Fruit fly (Drosophila melanogaster) whole organism, embryonic: ENCODE results near the gene CG6163.

Experiments
- Bteb2 ChIP-seq: fragments of 200-800 bp; sonication (Bioruptor generic); optimal IDR thresholded peaks from 2 replicates; lab custom pipeline; 2016; ENCODE audit warnings: missing biosample characterization, missing genetic modification characterization
- CG10654 ChIP-seq: fragments of 200-800 bp; sonication (Bioruptor generic); optimal IDR thresholded peaks from 2 replicates; lab custom pipeline; 2016; ENCODE audit warnings: missing biosample characterization, missing genetic modification characterization
- CG11504 ChIP-seq: fragments of 200-800 bp; sonication (Bioruptor generic); optimal IDR thresholded peaks from 3 replicates; lab custom pipeline; 2019; ENCODE audit warnings: missing biosample characterization, mild to moderate bottlenecking, missing genetic modification characterization, moderate library complexity
- CG1603 ChIP-seq: fragments of 200-800 bp; sonication (Bioruptor generic); optimal IDR thresholded peaks from 2 replicates; lab custom pipeline; 2019; ENCODE audit warnings: missing biosample characterization, mild to moderate bottlenecking, missing genetic modification characterization, moderate library complexity
- CG17186 ChIP-seq: fragments of 200-800 bp; sonication (Bioruptor generic); optimal IDR thresholded peaks from 3 replicates; lab custom pipeline; 2017; ENCODE audit warnings: missing biosample characterization, missing genetic modification reagents, missing genetic modification characterization
- CG17328 ChIP-seq: fragments of 200-800 bp; sonication (Bioruptor generic); IDR thresholded peaks from 2 replicates; pipeline ENCODE4 v1.3.6; 2022; ENCODE audit warnings: missing biosample characterization, missing genetic modification characterization
- CG33213 ChIP-seq: fragments of 200-800 bp; sonication (Bioruptor generic); optimal IDR thresholded peaks from 3 replicates; lab custom pipeline; 2016; ENCODE audit warnings: missing biosample characterization, missing genetic modification characterization
- CG34422 ChIP-seq: fragments of 200-800 bp; sonication (Bioruptor generic); IDR thresholded peaks from 3 replicates; pipeline ENCODE4 v1.3.6; 2022; ENCODE audit warnings: missing biosample characterization, missing genetic modification characterization
- CG3726 ChIP-seq: fragments of 200-800 bp; sonication (Bioruptor generic); IDR thresholded peaks from 3 replicates; pipeline ENCODE4, ENCODE4 v1.3.6; 2022; ENCODE audit warnings: missing biosample characterization, missing genetic modification characterization
- CG3847 ChIP-seq: fragments of 200-800 bp; sonication (Bioruptor generic); IDR thresholded peaks from 2 replicates; pipeline ENCODE4 v1.3.6; 2022; ENCODE audit warnings: missing biosample characterization, missing genetic modification characterization
- CG4360 ChIP-seq: fragments of 200-800 bp; sonication (Bioruptor generic); IDR thresholded peaks from 2 replicates; pipeline ENCODE4 v1.3.6; 2022; ENCODE audit warnings: missing biosample characterization, missing genetic modification characterization
- CG4617 ChIP-seq: fragments of 200-800 bp; sonication (Bioruptor generic); optimal IDR thresholded peaks from 3 replicates; lab custom pipeline; 2016; ENCODE audit warnings: missing biosample characterization, missing genetic modification characterization, borderline replicate concordance
- CG4820 ChIP-seq: fragments of 200-800 bp; sonication (Bioruptor generic); optimal IDR thresholded peaks from 3 replicates; lab custom pipeline; 2016; ENCODE audit warnings: missing biosample characterization, missing genetic modification characterization
- CG5953 ChIP-seq: fragments of 200-800 bp; sonication (Bioruptor generic); IDR thresholded peaks from 2 replicates; pipeline ENCODE4 v1.3.6; 2022; ENCODE audit warnings: missing biosample characterization, missing genetic modification characterization
- CG7963 ChIP-seq: fragments of 200-800 bp; sonication (Bioruptor generic); IDR thresholded peaks from 3 replicates; pipeline ENCODE4 v1.3.6; 2022; ENCODE audit warnings: missing biosample characterization, missing genetic modification characterization; ENCODE audit not compliant: partially characterized antibody
- CG9876 ChIP-seq: fragments of 200-800 bp; sonication (Bioruptor generic); optimal IDR thresholded peaks from 2 replicates; lab custom pipeline; 2016; ENCODE audit warnings: missing biosample characterization, missing genetic modification characterization
- D19B ChIP-seq: fragments of 200-800 bp; sonication (Bioruptor generic); optimal IDR thresholded peaks from 2 replicates; lab custom pipeline; 2017; ENCODE audit warnings: missing biosample characterization, mild to moderate bottlenecking, missing genetic modification characterization
- ERR ChIP-seq: fragments of 200-800 bp; sonication (Bioruptor generic); optimal IDR thresholded peaks from 2 replicates; lab custom pipeline; 2016; ENCODE audit warnings: missing biosample characterization, missing genetic modification characterization
- Fer1 ChIP-seq: fragments of 200-800 bp; sonication (Bioruptor generic); optimal IDR thresholded peaks from 2 replicates; lab custom pipeline; 2017; ENCODE audit warnings: missing biosample characterization, mild to moderate bottlenecking, missing genetic modification characterization
- Fer3 ChIP-seq: fragments of 200-800 bp; sonication (Bioruptor generic); optimal IDR thresholded peaks from 2 replicates; lab custom pipeline; 2018; ENCODE audit warnings: missing biosample characterization, mild to moderate bottlenecking, missing genetic modification characterization, moderate library complexity
- Hr3 ChIP-seq: fragments of 200-800 bp; sonication (Bioruptor generic); optimal IDR thresholded peaks from 3 replicates; lab custom pipeline; 2016; ENCODE audit warnings: missing biosample characterization, missing genetic modification characterization
- Hr39 ChIP-seq: fragments of >200 bp; optimal IDR thresholded peaks from 2 replicates; lab custom pipeline; 2017
- Kr ChIP-seq: fragments of 200-800 bp; sonication (Bioruptor generic); optimal IDR thresholded peaks from 2 replicates; lab custom pipeline; 2017; ENCODE audit warnings: missing biosample characterization, mild to moderate bottlenecking, missing genetic modification characterization
- Lpt ChIP-seq: fragments of >200 bp; optimal IDR thresholded peaks from 2 replicates; lab custom pipeline; 2018; ENCODE audit warnings: missing biosample characterization, missing genetic modification characterization
- Med ChIP-seq: fragments of 200-800 bp; sonication (Bioruptor generic); peaks from one replicate; lab custom pipeline; 2016; ENCODE audit warnings: missing biosample characterization, missing genetic modification characterization, mild to moderate bottlenecking, inconsistent platforms, moderate library complexity
- NK7.1 ChIP-seq: fragments of 200-800 bp; sonication (Bioruptor generic); optimal IDR thresholded peaks from 3 replicates; lab custom pipeline; 2016; ENCODE audit warnings: missing biosample characterization, missing genetic modification characterization
- Neu2 ChIP-seq: fragments of 200-800 bp; sonication (Bioruptor generic); optimal IDR thresholded peaks from 3 replicates; lab custom pipeline; 2016; ENCODE audit warnings: missing biosample characterization, missing genetic modification characterization, borderline replicate concordance
- Nf-YC ChIP-seq: fragments of 200-800 bp; optimal IDR thresholded peaks from 3 replicates; lab custom pipeline; 2019; ENCODE audit warnings: missing biosample characterization, mild to moderate bottlenecking, missing genetic modification characterization, moderate library complexity
- Oaz ChIP-seq: fragments of 200-800 bp; sonication (Bioruptor generic); IDR thresholded peaks from 2 replicates; pipeline ENCODE4 v1.3.6; 2022; ENCODE audit warnings: missing biosample characterization, missing genetic modification characterization
- Rx ChIP-seq: fragments of 200-800 bp; sonication (Bioruptor generic); IDR thresholded peaks from 2 replicates; pipeline ENCODE4 v1.3.6; 2022; ENCODE audit warnings: missing biosample characterization, missing genetic modification characterization
- Spps ChIP-seq: fragments of 200-800 bp; sonication (Bioruptor generic); optimal IDR thresholded peaks from 2 replicates; lab custom pipeline; 2018; ENCODE audit warnings: missing biosample characterization, mild to moderate bottlenecking, missing genetic modification characterization
- Sry-β ChIP-seq: fragments of 200-800 bp; sonication (Bioruptor generic); optimal IDR thresholded peaks from 2 replicates; lab custom pipeline; 2018; ENCODE audit warnings: missing biosample characterization, mild to moderate bottlenecking, missing genetic modification characterization, moderate library complexity
- Xrp1 ChIP-seq: fragments of 200-800 bp; sonication (Bioruptor generic); IDR thresholded peaks from 2 replicates; pipeline ENCODE4 v1.3.6; 2022; ENCODE audit warnings: missing biosample characterization, missing genetic modification characterization
- crc ChIP-seq: fragments of 200-800 bp; sonication (Bioruptor generic); optimal IDR thresholded peaks from 2 replicates; lab custom pipeline; 2016; ENCODE audit warnings: missing biosample characterization, missing genetic modification characterization
- dan ChIP-seq: fragments of 200-800 bp; sonication (Bioruptor generic); IDR thresholded peaks from 2 replicates; pipeline ENCODE4 v1.3.6; 2022; ENCODE audit warnings: missing biosample characterization, missing genetic modification characterization
- en ChIP-seq: fragments of 200-800 bp; sonication (Bioruptor generic); optimal IDR thresholded peaks from 2 replicates; lab custom pipeline; 2016; ENCODE audit warnings: missing biosample characterization, missing genetic modification characterization
- gcm2 ChIP-seq: fragments of 200-800 bp; sonication (Bioruptor generic); optimal IDR thresholded peaks from 2 replicates; lab custom pipeline; 2016; ENCODE audit warnings: missing biosample characterization, missing genetic modification characterization
- jing ChIP-seq: fragments of 200-800 bp; sonication (Bioruptor generic); optimal IDR thresholded peaks from 2 replicates; lab custom pipeline; 2018; ENCODE audit warnings: missing biosample characterization, mild to moderate bottlenecking, missing genetic modification characterization
- lmd ChIP-seq: fragments of 200-800 bp; sonication (Bioruptor generic); IDR thresholded peaks from 2 replicates; pipeline ENCODE4 v1.3.6; 2022; ENCODE audit warnings: missing biosample characterization, missing genetic modification characterization
- lola ChIP-seq, 3 experiments: fragments of >200 bp in 2 of 3; fragments of 200-800 bp in 1 of 3; sonication (Bioruptor generic) in 1 of 3; optimal IDR thresholded peaks; 2 replicates each; lab custom pipeline; 2017 to 2019; ENCODE audit warnings: missing biosample characterization in 3 of 3, missing genetic modification characterization in 3 of 3, mild to moderate bottlenecking in 1 of 3, moderate library complexity in 1 of 3
- mirr ChIP-seq: fragments of 200-800 bp; sonication (Bioruptor generic); optimal IDR thresholded peaks from 3 replicates; lab custom pipeline; 2018; ENCODE audit warnings: missing biosample characterization, mild to moderate bottlenecking, missing genetic modification characterization
- pb ChIP-seq: fragments of 200-800 bp; sonication (Bioruptor generic); optimal IDR thresholded peaks from 3 replicates; lab custom pipeline; 2016; ENCODE audit warnings: missing biosample characterization, missing genetic modification characterization
- pzg ChIP-seq: fragments of 200-800 bp; sonication (Bioruptor generic); optimal IDR thresholded peaks from 3 replicates; lab custom pipeline; 2018; ENCODE audit warnings: missing biosample characterization, mild to moderate bottlenecking, missing genetic modification characterization, moderate library complexity
- repo ChIP-seq: fragments of 200-800 bp; sonication (Bioruptor generic); optimal IDR thresholded peaks from 2 replicates; lab custom pipeline; 2016; ENCODE audit warnings: missing biosample characterization, missing genetic modification characterization
- row ChIP-seq: fragments of 200-800 bp; sonication (Bioruptor generic); IDR thresholded peaks from 3 replicates; pipeline ENCODE4 v1.3.6; 2022; ENCODE audit warnings: missing biosample characterization, missing genetic modification characterization
- schlank ChIP-seq: fragments of 200-800 bp; sonication (Bioruptor generic); optimal IDR thresholded peaks from 2 replicates; lab custom pipeline; 2018; ENCODE audit warnings: missing biosample characterization, mild to moderate bottlenecking, missing genetic modification characterization
- slp2 ChIP-seq: fragments of 200-800 bp; sonication (Bioruptor generic); optimal IDR thresholded peaks from 2 replicates; lab custom pipeline; 2016; ENCODE audit warnings: missing biosample characterization, missing genetic modification characterization
- stwl ChIP-seq: fragments of 200-800 bp; sonication (Bioruptor generic); optimal IDR thresholded peaks from 3 replicates; lab custom pipeline; 2018; ENCODE audit warnings: missing biosample characterization, mild to moderate bottlenecking, missing genetic modification characterization, moderate library complexity
- sug ChIP-seq: fragments of 200-800 bp; optimal IDR thresholded peaks from 2 replicates; lab custom pipeline; 2019; ENCODE audit warnings: missing biosample characterization, mild to moderate bottlenecking, missing genetic modification characterization, moderate library complexity
- tll ChIP-seq, 2 experiments: fragments of 200-800 bp in 1 of 2; fragments of >200 bp in 1 of 2; sonication (Bioruptor generic) in 1 of 2; optimal IDR thresholded peaks; 2 replicates each; lab custom pipeline; 2017 to 2019; ENCODE audit warnings: missing biosample characterization in 2 of 2, missing genetic modification characterization in 2 of 2, mild to moderate bottlenecking in 1 of 2, moderate library complexity in 1 of 2
- tup ChIP-seq: fragments of 200-800 bp; sonication (Bioruptor generic); optimal IDR thresholded peaks from 2 replicates; lab custom pipeline; 2016; ENCODE audit warnings: missing biosample characterization, mild to moderate bottlenecking, missing genetic modification characterization, moderate library complexity
- yki ChIP-seq: fragments of >200 bp; optimal IDR thresholded peaks from 3 replicates; lab custom pipeline; 2018

The CG6163 gene

DNA sequence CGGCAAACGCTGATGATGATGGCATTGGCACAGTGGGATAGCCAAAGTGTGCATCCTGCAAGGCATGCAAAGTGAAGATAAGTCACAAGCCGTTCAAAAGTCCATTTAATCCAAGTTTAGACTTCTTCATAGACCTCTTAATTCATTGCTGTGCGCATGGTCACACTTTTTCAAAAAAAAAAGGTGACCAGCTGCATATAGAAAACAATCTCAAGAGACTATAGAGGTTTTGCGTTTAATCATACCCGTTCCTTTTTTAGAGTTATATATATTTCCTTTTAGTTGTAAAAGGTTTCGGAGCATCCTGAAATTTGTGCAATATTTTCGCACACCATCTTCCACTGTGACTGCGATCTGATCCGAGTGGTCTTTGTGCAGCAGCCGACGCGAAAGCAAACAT lies 49.8 kb upstream of the CG6163 start (continued):
- no peak for TF ChIP-seq pb (GFP tag; lab: Kevin White, UChicago)
- no peak for TF ChIP-seq Fer3 (tag; lab: Kevin White, UChicago)
- TF ChIP-seq jing (GFP tag; lab: Kevin White, UChicago), result no peak
- no peak for TF ChIP-seq CG7963 (GFP tag; lab: Robert Waterston, UW)
- TF ChIP-seq CG11504 (tag; lab: Kevin White, UChicago), result peak; percentile 28
- TF ChIP-seq tup (GFP tag; lab: Kevin White, UChicago), result no peak
- no peak for TF ChIP-seq Bteb2 (GFP tag; lab: Kevin White, UChicago)
- TF ChIP-seq Lpt (GFP tag; lab: Kevin White, UChicago), result no peak
- no peak for TF ChIP-seq CG4820 (GFP tag; lab: Kevin White, UChicago)
- no peak for TF ChIP-seq tll (GFP tag; optimal IDR thresholded peaks at IDR 0.05; lab: Kevin White, UChicago)
- TF ChIP-seq D19B (GFP tag; lab: Kevin White, UChicago), result no peak
- TF ChIP-seq pzg (GFP tag; lab: Kevin White, UChicago), result no peak
- no peak for TF ChIP-seq Hr3
- no peak for TF ChIP-seq repo (GFP tag; lab: Kevin White, UChicago)
- TF ChIP-seq Rx (GFP tag; lab: Robert Waterston, UW), result 0 out of 2 replicates have a peak, but pooled peaks have one; percentile 19
- 0 out of 2 replicates have a peak, but pooled peaks have one; percentile 28 for TF ChIP-seq CG5953 (GFP tag; lab: Robert Waterston, UW)
- no peak for TF ChIP-seq Sry-β (GFP tag; lab: Kevin White, UChicago)
- TF ChIP-seq CG33213, result no peak
- peak; percentile 99 for TF ChIP-seq stwl (tag; lab: Kevin White, UChicago)
- TF ChIP-seq Neu2, result no peak
- no peak for TF ChIP-seq CG10654
- no peak for TF ChIP-seq Nf-YC
- TF ChIP-seq CG3847, result no peak
- TF ChIP-seq Fer1 (GFP tag; lab: Kevin White, UChicago), result no peak
- no peak for TF ChIP-seq CG17328
- no peak for TF ChIP-seq CG1603
- TF ChIP-seq Oaz (GFP tag; lab: Robert Waterston, UW), result no peak
- no peak for TF ChIP-seq CG3726 (GFP tag; lab: Robert Waterston, UW)
- 0 out of 2 replicates have a peak, but pooled peaks have one; percentile 25 for TF ChIP-seq dan (GFP tag; lab: Robert Waterston, UW)
- TF ChIP-seq Xrp1 (GFP tag; lab: Robert Waterston, UW), result peak; percentile 43; the same call in 1 of the 2 replicates
- TF ChIP-seq yki (lab: Kevin White, UChicago), result no peak
- no peak for TF ChIP-seq sug
- TF ChIP-seq gcm2, result peak; percentile 3
- no peak for TF ChIP-seq lmd (GFP tag; lab: Robert Waterston, UW)
- no peak for TF ChIP-seq NK7.1 (GFP tag; lab: Kevin White, UChicago)
- peak in 1 of 3 experiments; percentile 57 for TF ChIP-seq lola (GFP tag; optimal IDR thresholded peaks at IDR 0.05; lab: Kevin White, UChicago)
- TF ChIP-seq CG4360 (GFP tag; lab: Robert Waterston, UW), result no peak
- TF ChIP-seq CG34422 (GFP tag; lab: Robert Waterston, UW), result no peak
- no peak for TF ChIP-seq crc (GFP tag; lab: Kevin White, UChicago)
- TF ChIP-seq Kr (GFP tag; lab: Kevin White, UChicago), result no peak
- no peak for TF ChIP-seq CG17186 (GFP tag; lab: Kevin White, UChicago)
- TF ChIP-seq Hr39 (lab: Kevin White, UChicago), result no peak
- no peak for TF ChIP-seq Spps
- TF ChIP-seq Med (GFP tag; lab: Kevin White, UChicago), result peak; percentile 64
- TF ChIP-seq slp2 (GFP tag; lab: Kevin White, UChicago), result peak; percentile 22
- TF ChIP-seq CG4617 (GFP tag; lab: Kevin White, UChicago), result no peak
- no peak for TF ChIP-seq CG9876
- no peak for TF ChIP-seq schlank (tag; lab: Kevin White, UChicago)
- no peak for TF ChIP-seq ERR
- TF ChIP-seq row (GFP tag; lab: Robert Waterston, UW), result peak; percentile 46
- no peak for TF ChIP-seq en (GFP tag; lab: Kevin White, UChicago)
- no peak for TF ChIP-seq mirr (GFP tag; lab: Kevin White, UChicago)
